Fruit fly (Drosophila melanogaster): ENCODE results near the gene CG18417.

The CG18417 gene

dm6 chr3L:7381359-7381976 lies 18.4 kb upstream of the CG18417 start, which contains the start of the genes SMSr and smid (continued):
- TF ChIP-seq CG6765 (GFP tag; optimal IDR thresholded peaks at IDR 0.05) = no peak
- TF ChIP-seq dmrt99B (tag; optimal IDR thresholded peaks at IDR 0.05) = peak; percentile 49
- TF ChIP-seq ken (GFP tag; IDR thresholded peaks at IDR 0.05) = 0 out of 3 replicates have a peak, but pooled peaks have one; percentile 55
- peak; percentile 35 for TF ChIP-seq CG11723 (GFP tag; optimal IDR thresholded peaks at IDR 0.05)
- no peak for TF ChIP-seq ERR (GFP tag; optimal IDR thresholded peaks at IDR 0.05)
- TF ChIP-seq tx (GFP tag; optimal IDR thresholded peaks at IDR 0.05) = peak; percentile 60
- TF ChIP-seq CG3065 (GFP tag; optimal IDR thresholded peaks at IDR 0.05) = peak; percentile 4
- TF ChIP-seq Bdp1 (GFP tag; optimal IDR thresholded peaks at IDR 0.05) = peak; percentile 57
- no peak for TF ChIP-seq so (GFP tag; IDR thresholded peaks at IDR 0.05)
- no peak for TF ChIP-seq CG1647 (GFP tag; optimal IDR thresholded peaks at IDR 0.05)
- peak; percentile 30 for TF ChIP-seq CG1603 (tag; optimal IDR thresholded peaks at IDR 0.05)
- TF ChIP-seq insv (GFP tag; optimal IDR thresholded peaks at IDR 0.05) = peak in 1 of 2 experiments; percentile 44
- peak; percentile 48 for TF ChIP-seq Dek (tag; optimal IDR thresholded peaks at IDR 0.05)
- TF ChIP-seq Drgx (GFP tag; IDR thresholded peaks at IDR 0.05) = no peak
- TF ChIP-seq CG15269 (tag; optimal IDR thresholded peaks at IDR 0.05) = peak; percentile 59
- no peak for TF ChIP-seq CG34422 (GFP tag; IDR thresholded peaks at IDR 0.05)
- no peak for TF ChIP-seq sc (optimal IDR thresholded peaks at IDR 0.05)
- TF ChIP-seq sc (GFP tag; optimal IDR thresholded peaks at IDR 0.05) = peak; percentile 31
- peak; percentile 82 for TF ChIP-seq CG2120 (GFP tag; optimal IDR thresholded peaks at IDR 0.05)
- TF ChIP-seq fd102C (GFP tag; optimal IDR thresholded peaks at IDR 0.05) = no peak
- no peak for TF ChIP-seq CG12769 (tag; optimal IDR thresholded peaks at IDR 0.05)
- TF ChIP-seq CG14667 (GFP tag; IDR thresholded peaks at IDR 0.05) = no peak
- TF ChIP-seq NC2α (GFP tag; optimal IDR thresholded peaks at IDR 0.05) = no peak
- no peak for TF ChIP-seq schlank (tag; optimal IDR thresholded peaks at IDR 0.05)
- TF ChIP-seq Rfx (GFP tag; IDR thresholded peaks at IDR 0.05) = peak; percentile 71
- TF ChIP-seq Hmr (GFP tag; optimal IDR thresholded peaks at IDR 0.05) = peak; percentile 75
- peak; percentile 93 for TF ChIP-seq knrl (GFP tag; IDR thresholded peaks at IDR 0.05; ENCODE audit: partially characterized antibody)
- no peak for TF ChIP-seq hth (optimal IDR thresholded peaks at IDR 0.05)
- TF ChIP-seq CrebB (tag; optimal IDR thresholded peaks at IDR 0.05) = peak; percentile 2
- TF ChIP-seq abd-A (tag; optimal IDR thresholded peaks at IDR 0.05) = no peak
- TF ChIP-seq CG12391 (tag; optimal IDR thresholded peaks at IDR 0.05) = peak; percentile 80
- TF ChIP-seq CG1792 (GFP tag; optimal IDR thresholded peaks at IDR 0.05) = no peak
- peak; percentile 83 for TF ChIP-seq bbx (GFP tag; IDR thresholded peaks at IDR 0.05; ENCODE audit: partially characterized antibody)
- TF ChIP-seq nau (GFP tag; optimal IDR thresholded peaks at IDR 0.05) = no peak
- no peak for TF ChIP-seq dati (GFP tag; IDR thresholded peaks at IDR 0.05)
- TF ChIP-seq jing (GFP tag; optimal IDR thresholded peaks at IDR 0.05) = no peak
- TF ChIP-seq CG32767 (GFP tag; IDR thresholded peaks at IDR 0.05) = peak; percentile 18; the same call in 1 of the 2 replicates
- TF ChIP-seq CG6683 (GFP tag; optimal IDR thresholded peaks at IDR 0.05) = no peak
- no peak for TF ChIP-seq CG17568 (GFP tag; optimal IDR thresholded peaks at IDR 0.05)
- TF ChIP-seq CG31365 (tag; optimal IDR thresholded peaks at IDR 0.05) = no peak
- peak; percentile 53 for TF ChIP-seq fu2 (GFP tag; optimal IDR thresholded peaks at IDR 0.05)
- 0 out of 2 replicates have a peak, but pooled peaks have one; percentile 10 for TF ChIP-seq Rx (GFP tag; IDR thresholded peaks at IDR 0.05)
- TF ChIP-seq Trl (optimal IDR thresholded peaks at IDR 0.05) = peak; percentile 82 to 88
- peak; percentile 43 for TF ChIP-seq Trl (GFP tag; optimal IDR thresholded peaks at IDR 0.05)
- TF ChIP-seq hbn (GFP tag; IDR thresholded peaks at IDR 0.05; ENCODE audit: partially characterized antibody) = peak; percentile 71; the same call in 1 of the 2 replicates
- peak; percentile 64 for TF ChIP-seq al (GFP tag; IDR thresholded peaks at IDR 0.05)
- peak; percentile 18 for TF ChIP-seq CG9876 (GFP tag; optimal IDR thresholded peaks at IDR 0.05)
- TF ChIP-seq CG12219 (GFP tag; optimal IDR thresholded peaks at IDR 0.05) = peak; percentile 16
- peak; percentile 80 for TF ChIP-seq CG9932 (GFP tag; IDR thresholded peaks at IDR 0.05)
- peak; percentile 44 for TF ChIP-seq tna (GFP tag; IDR thresholded peaks at IDR 0.05; ENCODE audit: partially characterized antibody)
- no peak for TF ChIP-seq Lpt (GFP tag; optimal IDR thresholded peaks at IDR 0.05)

Data from whole organism, embryonic.